Worm (Caenorhabditis elegans): Measurements from ENCODE around the gene K02E10.4.

ce11 chrX:2508449-2508848 lies 25.4 kb downstream of the K02E10.4 start, which contains the start of gene K02E10.7:
- no peak for TF ChIP-seq jun-1 (tag; optimal IDR thresholded peaks at IDR 0.05)
- no peak for TF ChIP-seq ceh-82 (tag; optimal IDR thresholded peaks at IDR 0.05)
- no peak for TF ChIP-seq ztf-11 (tag; optimal IDR thresholded peaks at IDR 0.05)
- TF ChIP-seq ama-1 (optimal IDR thresholded peaks at IDR 0.05): no peak
- TF ChIP-seq lsy-12 (tag; optimal IDR thresholded peaks at IDR 0.05): no peak
- no peak for TF ChIP-seq ceh-9 (tag; optimal IDR thresholded peaks at IDR 0.05)
- no peak for TF ChIP-seq nhr-25 (tag; optimal IDR thresholded peaks at IDR 0.05)

Measured in whole organism, L3 larva.